Worm (Caenorhabditis elegans) whole organism, mixed stage, embryonic: ENCODE results near the gene acr-14.

ENCODE experiments used
- ceh-83 ChIP-seq: fragments of 200-800 bp; sonication (Bioruptor generic); optimal IDR thresholded peaks from 2 replicates; lab custom pipeline; 2018; ENCODE audit warnings: mild to moderate bottlenecking, missing genetic modification characterization, missing compliant biosample characterization
- cnd-1 ChIP-seq: fragments of 200-800 bp; sonication (Bioruptor generic); optimal IDR thresholded peaks from 2 replicates; lab custom pipeline; 2018; ENCODE audit warnings: mild to moderate bottlenecking, missing genetic modification characterization, missing compliant biosample characterization
- elt-1 ChIP-seq: sonication (generic microtip); optimal IDR thresholded peaks from 2 replicates; lab custom pipeline; 2017; ENCODE audit warnings: missing genetic modification characterization, mild to moderate bottlenecking, missing compliant biosample characterization, antibody characterized with exemption, moderate library complexity, borderline replicate concordance; ENCODE audit not compliant: insufficient read depth
- lin-32 ChIP-seq: fragments of 200-800 bp; sonication (Bioruptor generic); optimal IDR thresholded peaks from 2 replicates; lab custom pipeline; 2018; ENCODE audit warnings: mild to moderate bottlenecking, missing genetic modification characterization, missing compliant biosample characterization
- lsy-2 ChIP-seq: fragments of 150-350 bp; optimal IDR thresholded peaks from 2 replicates; lab custom pipeline; 2014; ENCODE audit warnings: missing biosample characterization, missing genetic modification characterization
- nhr-2 ChIP-seq: fragments of 150-350 bp; optimal IDR thresholded peaks from 2 replicates; lab custom pipeline; 2014; ENCODE audit warnings: missing biosample characterization, missing genetic modification characterization
- nhr-237 ChIP-seq: fragments of 150-350 bp; optimal IDR thresholded peaks from 2 replicates; lab custom pipeline; 2014; ENCODE audit warnings: missing biosample characterization, missing genetic modification characterization
- nhr-28 ChIP-seq: fragments of 150-350 bp; optimal IDR thresholded peaks from 2 replicates; lab custom pipeline; 2014; ENCODE audit warnings: missing biosample characterization, missing genetic modification characterization
- pha-4 ChIP-seq: fragments of 150-350 bp; optimal IDR thresholded peaks from 2 replicates; lab custom pipeline; 2018; ENCODE audit warnings: missing biosample characterization, missing genetic modification reagents, missing genetic modification characterization
- snpc-4 ChIP-seq: fragments of 150-350 bp; optimal IDR thresholded peaks from 2 replicates; lab custom pipeline; 2014; ENCODE audit warnings: missing biosample characterization, missing genetic modification characterization
- unc-39 ChIP-seq: fragments of 150-350 bp; optimal IDR thresholded peaks from 2 replicates; lab custom pipeline; 2014; ENCODE audit warnings: missing biosample characterization, missing genetic modification characterization
- unc-62 ChIP-seq: fragments of 150-350 bp; optimal IDR thresholded peaks from 2 replicates; lab custom pipeline; 2014; ENCODE audit warnings: missing biosample characterization, missing genetic modification reagents, missing genetic modification characterization

DNA sequence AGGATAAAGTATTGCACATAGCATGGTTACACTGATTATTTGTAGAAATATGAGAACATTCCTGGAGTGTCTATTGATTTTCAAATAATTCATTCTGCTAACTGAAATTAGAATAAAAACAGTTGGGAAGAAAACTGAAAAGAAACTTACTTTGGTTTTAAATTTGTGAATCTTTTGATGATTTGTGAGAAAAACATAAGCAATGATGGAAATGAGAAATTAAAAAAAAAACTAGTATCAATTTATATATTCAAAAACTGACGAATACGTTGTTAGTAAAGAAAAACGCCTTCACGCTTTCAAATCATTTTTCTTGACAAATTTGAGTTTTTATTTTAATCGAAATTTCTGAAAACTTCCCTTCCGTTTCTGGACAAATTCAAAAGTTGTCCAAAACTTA is 16.1 kb upstream of the acr-14 start, which contains the start of gene T05C12.9:
- TF ChIP-seq elt-1 (tag; lab: Kevin White, UChicago) (no peak), lin-32 (GFP tag; lab: Kevin White, UChicago) (no peak), cnd-1 (tag; lab: Kevin White, UChicago) (no peak), nhr-2 (tag; lab: Kevin White, UChicago) (no peak), nhr-237 (tag; lab: Kevin White, UChicago) (no peak), snpc-4 (no peak), ceh-83 (GFP tag; lab: Kevin White, UChicago) (no peak), nhr-28 (no peak), unc-39 (tag; lab: Kevin White, UChicago) (no peak), pha-4 (no peak), unc-62 (GFP tag; lab: Kevin White, UChicago) (no peak), lsy-2 (tag; lab: Kevin White, UChicago) (no peak)
